Fruit fly (Drosophila melanogaster) whole organism, wandering third instar larva: ENCODE measurements around the gene PGAP2.

ENCODE experiments used
- Abd-B ChIP-seq: fragments of >200 bp; optimal IDR thresholded peaks from 2 replicates; lab custom pipeline; 2017; ENCODE audit warnings: missing biosample characterization, missing genetic modification characterization
- CG32264 ChIP-seq: fragments of 200-800 bp; sonication (Bioruptor generic); optimal IDR thresholded peaks from 2 replicates; lab custom pipeline; 2016; ENCODE audit warnings: missing biosample characterization, missing genetic modification characterization
- CG9705 ChIP-seq: fragments of 200-800 bp; sonication (Bioruptor generic); optimal IDR thresholded peaks from 2 replicates; lab custom pipeline; 2018; ENCODE audit warnings: missing biosample characterization, mild to moderate bottlenecking, missing genetic modification characterization
- Dfd ChIP-seq: fragments of >200 bp; optimal IDR thresholded peaks from 2 replicates; lab custom pipeline; 2017; ENCODE audit warnings: missing biosample characterization, missing genetic modification characterization
- Dif ChIP-seq: fragments of 200-275, 200-300 bp; sonication (Bioruptor generic); optimal IDR thresholded peaks from 2 replicates; lab custom pipeline; 2018; ENCODE audit warnings: missing biosample characterization, missing genetic modification characterization; ENCODE audit not compliant: partially characterized antibody
- GATAd ChIP-seq: sonication (Bioruptor generic); optimal IDR thresholded peaks from 2 replicates; lab custom pipeline; 2016; ENCODE audit warnings: missing biosample characterization, missing genetic modification characterization
- HLH106 ChIP-seq: fragments of 200-800 bp; optimal IDR thresholded peaks from 3 replicates; lab custom pipeline; 2019; ENCODE audit warnings: missing biosample characterization, mild to moderate bottlenecking, missing genetic modification characterization, moderate library complexity
- Hnf4 ChIP-seq: fragments of 200-800 bp; sonication (Bioruptor generic); optimal IDR thresholded peaks from 2 replicates; lab custom pipeline; 2016; ENCODE audit warnings: missing biosample characterization, mild to moderate bottlenecking, missing genetic modification characterization
- Hr78 ChIP-seq: fragments of >200 bp; optimal IDR thresholded peaks from 2 replicates; lab custom pipeline; 2017; ENCODE audit warnings: missing biosample characterization, missing genetic modification characterization
- Hr83 ChIP-seq: fragments of 200-300 bp; sonication (Bioruptor generic); optimal IDR thresholded peaks from 2 replicates; lab custom pipeline; 2016; ENCODE audit warnings: missing biosample characterization, mild to moderate bottlenecking, missing genetic modification characterization, moderate library complexity; ENCODE audit not compliant: poor library complexity, severe bottlenecking
- Jra ChIP-seq: sonication (Bioruptor generic); optimal IDR thresholded peaks from 2 replicates; lab custom pipeline; 2016; ENCODE audit warnings: missing biosample characterization, missing genetic modification characterization
- Mio ChIP-seq: sonication (Bioruptor generic); optimal IDR thresholded peaks from 2 replicates; lab custom pipeline; 2016; ENCODE audit warnings: missing biosample characterization, missing genetic modification characterization
- Myc ChIP-seq: fragments of >200 bp; optimal IDR thresholded peaks from 2 replicates; lab custom pipeline; 2017
- N ChIP-seq: fragments of >200 bp; optimal IDR thresholded peaks from 2 replicates; lab custom pipeline; 2018; ENCODE audit warnings: missing biosample characterization, missing external identifiers, missing genetic modification characterization
- OdsH ChIP-seq: fragments of 200-800 bp; sonication (Bioruptor generic); optimal IDR thresholded peaks from 2 replicates; lab custom pipeline; 2016; ENCODE audit warnings: missing biosample characterization, mild to moderate bottlenecking, missing genetic modification characterization
- Rel ChIP-seq, 2 experiments: fragments of 200-800 bp; sonication (Bioruptor generic) in 1 of 2; optimal IDR thresholded peaks; 2 replicates in 1 of 2; 3 replicates in 1 of 2; lab custom pipeline; 2016 to 2019; ENCODE audit warnings: mild to moderate bottlenecking in 2 of 2, missing biosample characterization in 2 of 2, missing genetic modification characterization in 2 of 2, moderate library complexity in 1 of 2
- Sp1 ChIP-seq: fragments of 200-800 bp; sonication (Bioruptor generic); optimal IDR thresholded peaks from 3 replicates; lab custom pipeline; 2019; ENCODE audit warnings: missing biosample characterization, mild to moderate bottlenecking, missing genetic modification characterization, moderate library complexity
- Vsx2 ChIP-seq: fragments of 200-300, 225-300 bp; sonication (Bioruptor generic); optimal IDR thresholded peaks from 2 replicates; lab custom pipeline; 2018; ENCODE audit warnings: missing biosample characterization, missing genetic modification characterization; ENCODE audit not compliant: partially characterized antibody
- br ChIP-seq: fragments of 200-800 bp; sonication (Bioruptor generic); optimal IDR thresholded peaks from 2 replicates; lab custom pipeline; 2016; ENCODE audit warnings: missing biosample characterization, missing genetic modification characterization
- brk ChIP-seq: fragments of 200-800 bp; sonication (Bioruptor generic); optimal IDR thresholded peaks from 2 replicates; lab custom pipeline; 2016; ENCODE audit warnings: missing biosample characterization, mild to moderate bottlenecking, missing genetic modification characterization
- dl ChIP-seq, 2 experiments: fragments of 175-275, 200-275 bp in 1 of 2; fragments of 200-275 bp in 1 of 2; sonication (Bioruptor generic); optimal IDR thresholded peaks; lab custom pipeline; 2018; ENCODE audit warnings: mild to moderate bottlenecking in 2 of 2, missing biosample characterization in 2 of 2, missing genetic modification characterization in 2 of 2, moderate library complexity in 2 of 2; ENCODE audit not compliant: partially characterized antibody in 2 of 2, insufficient read depth in 1 of 2
- dmrt93B ChIP-seq: fragments of 200-800 bp; sonication (Bioruptor generic); optimal IDR thresholded peaks from 2 replicates; lab custom pipeline; 2018; ENCODE audit warnings: missing biosample characterization, mild to moderate bottlenecking, missing genetic modification characterization
- dsf ChIP-seq: sonication (Bioruptor generic); optimal IDR thresholded peaks from 2 replicates; lab custom pipeline; 2016; ENCODE audit warnings: missing biosample characterization, missing genetic modification characterization, borderline replicate concordance
- ey ChIP-seq: fragments of 200-800 bp; sonication (Bioruptor generic); optimal IDR thresholded peaks from 2 replicates; lab custom pipeline; 2016; ENCODE audit warnings: missing biosample characterization, missing genetic modification characterization
- foxo ChIP-seq, 2 experiments: fragments of 200-800 bp; sonication (Bioruptor generic); optimal IDR thresholded peaks; 2 replicates in 1 of 2; 3 replicates in 1 of 2; lab custom pipeline; 2016 to 2017; ENCODE audit warnings: missing biosample characterization in 2 of 2, missing genetic modification characterization in 2 of 2
- h ChIP-seq: fragments of 200-800 bp; sonication (Bioruptor generic); optimal IDR thresholded peaks from 3 replicates; lab custom pipeline; 2016; ENCODE audit warnings: missing biosample characterization, mild to moderate bottlenecking, missing genetic modification characterization
- jim ChIP-seq: fragments of 175-275, 200-325 bp; sonication (Bioruptor generic); optimal IDR thresholded peaks from 2 replicates; lab custom pipeline; 2016; ENCODE audit warnings: missing biosample characterization, mild to moderate bottlenecking, missing genetic modification characterization
- lola ChIP-seq: fragments of >200 bp; optimal IDR thresholded peaks from 2 replicates; lab custom pipeline; 2017; ENCODE audit warnings: missing biosample characterization, missing genetic modification characterization
- pan ChIP-seq: fragments of >200 bp; optimal IDR thresholded peaks from 2 replicates; lab custom pipeline; 2017
- psq ChIP-seq: fragments of 200-800 bp; sonication (Bioruptor generic); optimal IDR thresholded peaks from 3 replicates; lab custom pipeline; 2017; ENCODE audit warnings: missing biosample characterization, mild to moderate bottlenecking, missing genetic modification characterization, moderate library complexity
- rgr ChIP-seq: fragments of 200-800 bp; sonication (Bioruptor generic); optimal IDR thresholded peaks from 3 replicates; lab custom pipeline; 2016; ENCODE audit warnings: missing biosample characterization, mild to moderate bottlenecking, missing genetic modification characterization
- sage ChIP-seq: fragments of 200-800 bp; sonication (Bioruptor generic); optimal IDR thresholded peaks from 2 replicates; lab custom pipeline; 2016; ENCODE audit warnings: missing biosample characterization, mild to moderate bottlenecking, missing genetic modification characterization
- sv ChIP-seq: fragments of 200-800 bp; sonication (Bioruptor generic); optimal IDR thresholded peaks from 3 replicates; lab custom pipeline; 2016; ENCODE audit warnings: missing biosample characterization, missing genetic modification characterization
- usp ChIP-seq: fragments of >200 bp; optimal IDR thresholded peaks from 2 replicates; lab custom pipeline; 2017; ENCODE audit warnings: missing biosample characterization, missing genetic modification characterization
- woc ChIP-seq: sonication (Bioruptor generic); optimal IDR thresholded peaks from 2 replicates; lab custom pipeline; 2016; ENCODE audit warnings: missing biosample characterization, mild to moderate bottlenecking, missing genetic modification characterization

PGAP2 gene

DNA sequence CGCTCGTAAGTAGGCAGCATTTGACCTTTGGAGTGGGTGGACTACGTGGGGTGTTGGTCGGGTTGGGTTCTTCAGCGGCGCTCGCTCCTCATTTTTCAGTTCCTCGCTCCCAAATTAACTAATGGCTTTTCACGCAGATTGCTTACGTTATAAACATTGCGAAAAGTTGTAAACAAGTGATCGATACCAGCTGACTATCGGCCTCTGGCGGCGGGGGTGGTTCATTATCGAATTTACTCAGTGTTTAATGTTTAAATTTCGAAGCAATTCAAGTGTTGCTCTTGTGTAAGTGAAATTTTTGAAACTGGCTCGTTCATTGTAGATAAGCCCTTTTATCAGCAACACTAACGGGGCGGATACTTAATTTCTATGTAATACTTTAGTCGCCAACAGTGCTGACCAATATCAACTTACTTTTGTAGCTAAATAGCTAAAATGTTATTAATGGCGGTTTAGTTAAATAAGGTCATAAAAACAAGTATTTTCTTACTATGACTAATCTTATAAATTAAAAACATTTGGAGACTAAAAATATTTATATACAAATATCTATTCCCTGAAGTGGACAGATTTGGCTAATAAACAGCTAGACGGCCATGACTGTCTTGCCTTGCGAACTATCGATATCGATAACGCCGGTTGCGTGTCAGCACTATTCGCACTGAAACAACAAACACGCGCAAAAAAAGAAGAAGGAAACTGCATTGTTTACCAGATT, at the start of gene PGAP2, which contains the start of gene Clp:
Gene PGAP2 (minus strand): TSS at position 194 of the 718 bp plus-strand sequence.
Gene Clp (plus strand): TSS at position 650 of the 718 bp plus-strand sequence.
- no peak for TF ChIP-seq Rel (GFP tag; optimal IDR thresholded peaks at IDR 0.05; lab: Kevin White, UChicago)
- TF ChIP-seq Rel (tag; optimal IDR thresholded peaks at IDR 0.05; lab: Kevin White, UChicago) = no peak
- TF ChIP-seq jim (GFP tag; lab: Kevin White, UChicago) = no peak
- TF ChIP-seq dmrt93B (GFP tag; lab: Kevin White, UChicago) = no peak
- no peak for TF ChIP-seq dsf (GFP tag; lab: Kevin White, UChicago)
- TF ChIP-seq Dif (GFP tag; lab: Kevin White, UChicago) = no peak
- peak; percentile 65 for TF ChIP-seq CG9705 (GFP tag; lab: Kevin White, UChicago)
- no peak for TF ChIP-seq CG32264 (GFP tag; lab: Kevin White, UChicago)
- no peak for TF ChIP-seq pan (lab: Kevin White, UChicago)
- TF ChIP-seq Vsx2 (GFP tag; lab: Kevin White, UChicago) = no peak
- TF ChIP-seq Dfd (GFP tag; lab: Kevin White, UChicago) = no peak
- no peak for TF ChIP-seq sage (GFP tag; lab: Kevin White, UChicago)
- TF ChIP-seq sv = peak; percentile 32
- no peak for TF ChIP-seq Hnf4 (GFP tag; lab: Kevin White, UChicago)
- no peak for TF ChIP-seq lola
- TF ChIP-seq GATAd = no peak
- TF ChIP-seq brk (GFP tag; lab: Kevin White, UChicago) = no peak
- TF ChIP-seq rgr (GFP tag; lab: Kevin White, UChicago) = peak; percentile 69
- peak; percentile 97 for TF ChIP-seq Myc (lab: Kevin White, UChicago)
- no peak for TF ChIP-seq Jra (GFP tag; lab: Kevin White, UChicago)
- no peak for TF ChIP-seq dl (GFP tag; optimal IDR thresholded peaks at IDR 0.05; lab: Kevin White, UChicago; ENCODE audit: insufficient read depth in 1 of 2, partially characterized antibody in 2 of 2)
- peak in 1 of 2 experiments; percentile 81 for TF ChIP-seq foxo (GFP tag; optimal IDR thresholded peaks at IDR 0.05; lab: Kevin White, UChicago)
- no peak for TF ChIP-seq Mio (GFP tag; lab: Kevin White, UChicago)
- no peak for TF ChIP-seq usp (GFP tag; lab: Kevin White, UChicago)
- no peak for TF ChIP-seq woc (GFP tag; lab: Kevin White, UChicago)
- TF ChIP-seq OdsH (GFP tag; lab: Kevin White, UChicago) = peak; percentile 68
- no peak for TF ChIP-seq br (GFP tag; lab: Kevin White, UChicago)
- TF ChIP-seq Hr83 (GFP tag; lab: Kevin White, UChicago) = no peak
- no peak for TF ChIP-seq h
- TF ChIP-seq psq (GFP tag; lab: Kevin White, UChicago) = peak; percentile 57
- peak; percentile 74 for TF ChIP-seq Sp1 (GFP tag; lab: Kevin White, UChicago)
- TF ChIP-seq HLH106 (tag; lab: Kevin White, UChicago) = peak; percentile 84
- no peak for TF ChIP-seq N (GFP tag; lab: Kevin White, UChicago)
- no peak for TF ChIP-seq Abd-B (GFP tag; lab: Kevin White, UChicago)
- TF ChIP-seq ey (GFP tag; lab: Kevin White, UChicago) = peak; percentile 63
- no peak for TF ChIP-seq Hr78 (GFP tag; lab: Kevin White, UChicago)

DNA sequence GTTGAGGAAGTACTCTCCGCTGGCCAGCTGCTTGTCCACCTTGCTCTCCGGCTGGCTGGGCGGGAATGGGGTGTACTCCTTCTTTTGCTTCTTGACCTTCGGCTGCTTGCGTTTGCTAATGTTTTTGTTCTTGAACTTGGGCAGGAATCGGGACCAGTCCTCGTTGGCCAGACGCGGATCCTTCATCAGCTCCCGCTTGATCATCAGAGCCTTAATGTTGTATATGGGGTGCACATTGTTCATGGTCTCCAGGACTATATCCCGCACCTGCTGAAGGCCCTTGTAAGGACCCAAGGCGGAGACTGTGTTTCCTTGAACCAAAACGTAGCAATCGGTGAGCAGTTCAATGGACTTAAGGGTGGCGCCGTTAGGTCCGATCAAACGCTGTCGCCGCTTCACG, 49.7 kb upstream of the PGAP2 start:
- TF ChIP-seq Hr83 (GFP tag; lab: Kevin White, UChicago) = no peak
- TF ChIP-seq Mio (GFP tag; lab: Kevin White, UChicago) = no peak
- TF ChIP-seq brk (GFP tag; lab: Kevin White, UChicago) = no peak
- TF ChIP-seq dl (GFP tag; optimal IDR thresholded peaks at IDR 0.05; lab: Kevin White, UChicago; ENCODE audit: insufficient read depth in 1 of 2, partially characterized antibody in 2 of 2) = no peak
- no peak for TF ChIP-seq OdsH (GFP tag; lab: Kevin White, UChicago)
- TF ChIP-seq dsf (GFP tag; lab: Kevin White, UChicago) = no peak
